Fruit fly (Drosophila melanogaster) whole organism, embryonic: ENCODE data around the gene Mpcp2.

ENCODE experiments used
- Adf1 ChIP-seq: fragments of 200-800 bp; sonication (Bioruptor generic); IDR thresholded peaks from 2 replicates; pipeline ENCODE4 v1.3.6; 2022; ENCODE audit warnings: missing biosample characterization, missing genetic modification characterization
- CG10565 ChIP-seq: fragments of 200-800 bp; sonication (Bioruptor generic); optimal IDR thresholded peaks from 3 replicates; lab custom pipeline; 2016; ENCODE audit warnings: missing biosample characterization, mild to moderate bottlenecking, missing genetic modification characterization
- CG11456 ChIP-seq: fragments of 200-800 bp; sonication (Bioruptor generic); IDR thresholded peaks from 3 replicates; pipeline ENCODE4 v1.3.6; 2022; ENCODE audit warnings: missing biosample characterization, missing genetic modification characterization
- CG12659 ChIP-seq: fragments of 200-800 bp; sonication (Bioruptor generic); optimal IDR thresholded peaks from 3 replicates; lab custom pipeline; 2017; ENCODE audit warnings: mild to moderate bottlenecking, missing biosample characterization, missing genetic modification reagents, missing genetic modification characterization
- CG13894 ChIP-seq: fragments of 200-800 bp; sonication (Bioruptor generic); optimal IDR thresholded peaks from 3 replicates; lab custom pipeline; 2018; ENCODE audit warnings: missing biosample characterization, mild to moderate bottlenecking, missing genetic modification characterization, moderate library complexity
- CG15011 ChIP-seq: fragments of 200-800 bp; sonication (Bioruptor generic); optimal IDR thresholded peaks from 3 replicates; lab custom pipeline; 2018; ENCODE audit warnings: missing biosample characterization, mild to moderate bottlenecking, missing genetic modification characterization
- CG15073 ChIP-seq: fragments of 200-800 bp; sonication (Bioruptor generic); optimal IDR thresholded peaks from 2 replicates; lab custom pipeline; 2016; ENCODE audit warnings: missing biosample characterization, missing genetic modification characterization
- CG17186 ChIP-seq: fragments of 200-800 bp; sonication (Bioruptor generic); optimal IDR thresholded peaks from 3 replicates; lab custom pipeline; 2017; ENCODE audit warnings: missing biosample characterization, missing genetic modification reagents, missing genetic modification characterization
- CG18476 ChIP-seq: fragments of 200-800 bp; sonication (Bioruptor generic); optimal IDR thresholded peaks from 2 replicates; lab custom pipeline; 2016; ENCODE audit warnings: missing biosample characterization, mild to moderate bottlenecking, missing genetic modification characterization
- CG32532 ChIP-seq: fragments of 200-800 bp; sonication (Bioruptor generic); IDR thresholded peaks from 2 replicates; pipeline ENCODE4 v1.3.6; 2022; ENCODE audit warnings: missing biosample characterization, missing genetic modification characterization
- CG42726 ChIP-seq: fragments of 200-800 bp; sonication (Bioruptor generic); IDR thresholded peaks from 2 replicates; pipeline ENCODE4 v1.3.6; 2022; ENCODE audit warnings: missing biosample characterization, missing genetic modification characterization; ENCODE audit not compliant: partially characterized antibody
- CG4328 ChIP-seq: fragments of 200-800 bp; sonication (Bioruptor generic); optimal IDR thresholded peaks from 3 replicates; lab custom pipeline; 2017; ENCODE audit warnings: missing biosample characterization, missing genetic modification reagents, missing genetic modification characterization
- CG4360 ChIP-seq: fragments of 200-800 bp; sonication (Bioruptor generic); IDR thresholded peaks from 2 replicates; pipeline ENCODE4 v1.3.6; 2022; ENCODE audit warnings: missing biosample characterization, missing genetic modification characterization
- CG4424 ChIP-seq: fragments of 200-800 bp; sonication (Bioruptor generic); optimal IDR thresholded peaks from 3 replicates; lab custom pipeline; 2016; ENCODE audit warnings: missing biosample characterization, missing genetic modification characterization
- CG5245 ChIP-seq: fragments of 200-800 bp; sonication (Bioruptor generic); optimal IDR thresholded peaks from 3 replicates; lab custom pipeline; 2016; ENCODE audit warnings: missing biosample characterization, missing genetic modification characterization
- CG7987 ChIP-seq: fragments of 200-800 bp; sonication (Bioruptor generic); optimal IDR thresholded peaks from 2 replicates; lab custom pipeline; 2018; ENCODE audit warnings: missing biosample characterization, mild to moderate bottlenecking, missing genetic modification characterization, moderate library complexity
- CG8089 ChIP-seq: fragments of 200-800 bp; sonication (Bioruptor generic); optimal IDR thresholded peaks from 3 replicates; lab custom pipeline; 2016; ENCODE audit warnings: missing biosample characterization, missing genetic modification characterization
- CG8478 ChIP-seq: fragments of >200 bp; optimal IDR thresholded peaks from 2 replicates; lab custom pipeline; 2018
- CG9437 ChIP-seq: fragments of 200-800 bp; sonication (Bioruptor generic); optimal IDR thresholded peaks from 2 replicates; lab custom pipeline; 2018; ENCODE audit warnings: missing biosample characterization, mild to moderate bottlenecking, missing genetic modification characterization
- CoRest ChIP-seq: fragments of 200-800 bp; sonication (Bioruptor generic); optimal IDR thresholded peaks from 3 replicates; lab custom pipeline; 2018; ENCODE audit warnings: missing biosample characterization, mild to moderate bottlenecking, missing genetic modification characterization, moderate library complexity
- Dbx ChIP-seq: fragments of 200-800 bp; sonication (Bioruptor generic); IDR thresholded peaks from 3 replicates; pipeline ENCODE4 v1.3.6; 2022; ENCODE audit warnings: missing biosample characterization, missing genetic modification characterization
- Gsc ChIP-seq: fragments of 200-800 bp; sonication (Bioruptor generic); IDR thresholded peaks from 2 replicates; pipeline ENCODE4 v1.3.6; 2022; ENCODE audit warnings: missing biosample characterization, missing genetic modification characterization
- HHEX ChIP-seq: fragments of 200-800 bp; sonication (Bioruptor generic); optimal IDR thresholded peaks from 3 replicates; lab custom pipeline; 2017; ENCODE audit warnings: missing biosample characterization, mild to moderate bottlenecking, missing genetic modification characterization, missing genetic modification reagents
- HmgD ChIP-seq: fragments of 200-800 bp; sonication (Bioruptor generic); optimal IDR thresholded peaks from 3 replicates; lab custom pipeline; 2016; ENCODE audit warnings: missing biosample characterization, missing genetic modification characterization
- HmgZ ChIP-seq: fragments of 200-800 bp; sonication (Bioruptor generic); optimal IDR thresholded peaks from 2 replicates; lab custom pipeline; 2018; ENCODE audit warnings: missing biosample characterization, mild to moderate bottlenecking, missing genetic modification characterization
- Med ChIP-seq: fragments of 200-800 bp; sonication (Bioruptor generic); peaks from one replicate; lab custom pipeline; 2016; ENCODE audit warnings: missing biosample characterization, missing genetic modification characterization, mild to moderate bottlenecking, inconsistent platforms, moderate library complexity
- Meics ChIP-seq: fragments of 200-800 bp; sonication (Bioruptor generic); optimal IDR thresholded peaks from 2 replicates; lab custom pipeline; 2017; ENCODE audit warnings: missing biosample characterization, mild to moderate bottlenecking, missing genetic modification characterization
- Mes4 ChIP-seq: fragments of 200-800 bp; sonication (Bioruptor generic); optimal IDR thresholded peaks from 2 replicates; lab custom pipeline; 2016; ENCODE audit warnings: missing biosample characterization, missing genetic modification characterization
- Mrtf ChIP-seq: fragments of 200-800 bp; sonication (Bioruptor generic); IDR thresholded peaks from 3 replicates; pipeline ENCODE4 v1.3.6; 2022; ENCODE audit warnings: missing biosample characterization, missing genetic modification characterization
- Nf-YC ChIP-seq: fragments of 200-800 bp; optimal IDR thresholded peaks from 3 replicates; lab custom pipeline; 2019; ENCODE audit warnings: missing biosample characterization, mild to moderate bottlenecking, missing genetic modification characterization, moderate library complexity
- Rfx ChIP-seq: fragments of 200-800 bp; sonication (Bioruptor generic); IDR thresholded peaks from 2 replicates; pipeline ENCODE4 v1.3.6; 2022; ENCODE audit warnings: missing biosample characterization, missing genetic modification characterization
- Side ChIP-seq: fragments of 200-800 bp; sonication (Bioruptor generic); optimal IDR thresholded peaks from 2 replicates; lab custom pipeline; 2016; ENCODE audit warnings: missing biosample characterization, missing genetic modification characterization
- Usf ChIP-seq: fragments of 200-800 bp; sonication (Bioruptor generic); optimal IDR thresholded peaks from 2 replicates; lab custom pipeline; 2017; ENCODE audit warnings: missing genotype, missing biosample characterization, missing genetic modification characterization
- ac ChIP-seq: fragments of 200-800 bp; sonication (Bioruptor generic); optimal IDR thresholded peaks from 3 replicates; lab custom pipeline; 2017; ENCODE audit warnings: missing biosample characterization, mild to moderate bottlenecking, missing genetic modification characterization
- bsh ChIP-seq, 2 experiments: fragments of 200-800 bp; sonication (Bioruptor generic); optimal IDR thresholded peaks; 2 replicates each; lab custom pipeline; 2017 to 2018; ENCODE audit warnings: mild to moderate bottlenecking in 2 of 2, missing biosample characterization in 2 of 2, missing genetic modification characterization in 2 of 2, moderate library complexity in 1 of 2
- btn ChIP-seq: fragments of 200-800 bp; sonication (Bioruptor generic); optimal IDR thresholded peaks from 2 replicates; lab custom pipeline; 2016; ENCODE audit warnings: missing biosample characterization, missing genetic modification characterization
- chinmo ChIP-seq: fragments of 200-800 bp; sonication (Bioruptor generic); IDR thresholded peaks from 4 replicates; pipeline ENCODE4 v1.3.6; 2022; ENCODE audit warnings: missing biosample characterization, missing genetic modification characterization; ENCODE audit not compliant: partially characterized antibody
- dmrt11E ChIP-seq: fragments of 200-800 bp; sonication (Bioruptor generic); optimal IDR thresholded peaks from 3 replicates; lab custom pipeline; 2018; ENCODE audit warnings: missing biosample characterization, mild to moderate bottlenecking, missing genetic modification characterization, moderate library complexity
- dmrt99B ChIP-seq: fragments of 200-800 bp; sonication (Bioruptor generic); optimal IDR thresholded peaks from 2 replicates; lab custom pipeline; 2018; ENCODE audit warnings: missing biosample characterization, mild to moderate bottlenecking, missing genetic modification characterization, moderate library complexity
- gce ChIP-seq: fragments of 200-800 bp; sonication (Bioruptor generic); IDR thresholded peaks from 3 replicates; pipeline ENCODE4 v1.3.6; 2022; ENCODE audit warnings: missing biosample characterization, missing genetic modification characterization
- grau ChIP-seq: fragments of 200-800 bp; optimal IDR thresholded peaks from 3 replicates; lab custom pipeline; 2019; ENCODE audit warnings: missing biosample characterization, mild to moderate bottlenecking, missing genetic modification characterization, moderate library complexity
- knrl ChIP-seq: fragments of 200-800 bp; sonication (Bioruptor generic); IDR thresholded peaks from 3 replicates; pipeline ENCODE4 v1.3.6; 2022; ENCODE audit warnings: missing biosample characterization, missing genetic modification characterization; ENCODE audit not compliant: partially characterized antibody
- lilli ChIP-seq: fragments of 200-800 bp; sonication (Bioruptor generic); optimal IDR thresholded peaks from 3 replicates; lab custom pipeline; 2016; ENCODE audit warnings: missing biosample characterization, missing genetic modification characterization
- mld ChIP-seq: fragments of 200-800 bp; sonication (Bioruptor generic); IDR thresholded peaks from 3 replicates; pipeline ENCODE4 v1.3.6; 2022; ENCODE audit warnings: missing biosample characterization, missing genetic modification characterization; ENCODE audit not compliant: partially characterized antibody
- nau ChIP-seq: fragments of 200-800 bp; sonication (Bioruptor generic); optimal IDR thresholded peaks from 3 replicates; lab custom pipeline; 2017; ENCODE audit warnings: missing biosample characterization, mild to moderate bottlenecking, missing genetic modification characterization, missing genetic modification reagents
- oc ChIP-seq: fragments of 200-800 bp; sonication (Bioruptor generic); optimal IDR thresholded peaks from 2 replicates; lab custom pipeline; 2018; ENCODE audit warnings: missing biosample characterization, mild to moderate bottlenecking, missing genetic modification characterization, moderate library complexity
- org-1 ChIP-seq: fragments of 200-800 bp; sonication (Bioruptor generic); optimal IDR thresholded peaks from 2 replicates; lab custom pipeline; 2017; ENCODE audit warnings: missing biosample characterization, missing genetic modification characterization
- row ChIP-seq: fragments of 200-800 bp; sonication (Bioruptor generic); IDR thresholded peaks from 3 replicates; pipeline ENCODE4 v1.3.6; 2022; ENCODE audit warnings: missing biosample characterization, missing genetic modification characterization
- run ChIP-seq: fragments of 200-800 bp; sonication (Bioruptor generic); optimal IDR thresholded peaks from 3 replicates; lab custom pipeline; 2018; ENCODE audit warnings: missing biosample characterization, mild to moderate bottlenecking, missing genetic modification characterization
- shn ChIP-seq: fragments of 200-800 bp; sonication (Bioruptor generic); optimal IDR thresholded peaks from 3 replicates; lab custom pipeline; 2016; ENCODE audit warnings: missing biosample characterization, missing genetic modification characterization

Mpcp2 gene

DNA sequence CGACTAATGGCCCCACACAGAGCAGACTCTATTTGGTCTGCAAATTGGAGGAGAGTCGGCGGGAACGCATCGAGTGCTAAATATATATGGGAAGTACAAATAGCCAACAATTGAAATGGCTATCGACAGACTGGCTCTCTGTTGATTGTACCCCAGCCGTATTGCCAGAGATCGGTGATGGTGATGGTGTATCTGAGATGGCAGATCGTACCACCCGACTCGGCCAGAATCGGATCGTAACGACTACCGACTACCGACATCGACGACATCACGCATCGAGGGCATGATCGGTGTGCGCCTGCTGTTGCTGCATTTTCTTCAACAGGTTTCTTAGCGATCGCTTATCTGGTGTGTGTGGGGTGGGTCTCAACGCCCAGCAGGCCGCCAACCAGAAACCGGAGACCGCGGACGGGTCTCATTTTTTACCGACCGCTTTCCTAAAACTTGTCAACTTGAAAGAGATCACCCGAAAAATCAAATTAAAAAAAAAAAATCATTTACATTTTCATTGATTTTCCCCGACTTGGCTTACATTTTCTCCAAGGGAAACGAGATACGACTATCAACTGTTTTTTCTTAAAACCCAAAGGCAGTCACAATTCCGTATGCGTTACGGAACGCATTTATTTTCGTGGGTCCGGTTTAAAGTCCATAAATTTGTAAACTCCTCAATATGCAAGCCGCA lies 6.7 kb downstream of the Mpcp2 start (continued):
- TF ChIP-seq CG9437 (GFP tag; lab: Kevin White, UChicago) (no peak), Mes4 (peak; percentile 1), CG10565 (GFP tag; lab: Kevin White, UChicago) (no peak), Side (GFP tag; lab: Kevin White, UChicago) (no peak), oc (tag; lab: Kevin White, UChicago) (peak; percentile 31), HHEX (GFP tag; lab: Kevin White, UChicago) (peak; percentile 29), Meics (GFP tag; lab: Kevin White, UChicago) (peak; percentile 49), HmgD (GFP tag; lab: Kevin White, UChicago) (no peak), shn (GFP tag; lab: Kevin White, UChicago) (no peak), nau (GFP tag; lab: Kevin White, UChicago) (peak; percentile 46), grau (no peak), CG4328 (GFP tag; lab: Kevin White, UChicago) (no peak), Mrtf (GFP tag; lab: Robert Waterston, UW) (no peak), CG15073 (GFP tag; lab: Kevin White, UChicago) (no peak), run (tag; lab: Kevin White, UChicago) (no peak), ac (GFP tag; lab: Kevin White, UChicago) (no peak), mld (GFP tag; lab: Robert Waterston, UW) (no peak), Med (GFP tag; lab: Kevin White, UChicago) (peak; percentile 93), row (GFP tag; lab: Robert Waterston, UW) (peak; percentile 14; the same call in 1 of the 3 replicates), CG32532 (GFP tag; lab: Robert Waterston, UW) (no peak), CG18476 (GFP tag; lab: Kevin White, UChicago) (no peak), CG42726 (GFP tag; lab: Robert Waterston, UW) (no peak), CG12659 (GFP tag; lab: Kevin White, UChicago) (peak; percentile 4), Rfx (GFP tag; lab: Robert Waterston, UW) (0 out of 2 replicates have a peak, but pooled peaks have one; percentile 9), btn (GFP tag; lab: Kevin White, UChicago) (no peak), CG4424 (GFP tag; lab: Kevin White, UChicago) (no peak), Dbx (no peak), HmgZ (tag; lab: Kevin White, UChicago) (peak; percentile 6), Gsc (GFP tag; lab: Robert Waterston, UW) (no peak), gce (GFP tag; lab: Robert Waterston, UW) (no peak; the same call in 2 of the 3 replicates), dmrt99B (tag; lab: Kevin White, UChicago) (peak; percentile 20), org-1 (GFP tag; lab: Kevin White, UChicago) (no peak), CG13894 (tag; lab: Kevin White, UChicago) (peak; percentile 97), lilli (GFP tag; lab: Kevin White, UChicago) (no peak), Adf1 (GFP tag; lab: Robert Waterston, UW) (no peak), CG17186 (no peak), CoRest (tag; lab: Kevin White, UChicago) (peak; percentile 3), CG15011 (no peak), chinmo (GFP tag; lab: Robert Waterston, UW) (peak; percentile 83; the same call in 3 of the 4 replicates), CG8478 (no peak), CG8089 (GFP tag; lab: Kevin White, UChicago) (peak; percentile 13), CG5245 (GFP tag; lab: Kevin White, UChicago) (no peak), bsh (GFP tag; optimal IDR thresholded peaks at IDR 0.05; lab: Kevin White, UChicago) (peak in 1 of 2 experiments; percentile 33), CG7987 (peak; percentile 99), CG4360 (GFP tag; lab: Robert Waterston, UW) (0 out of 2 replicates have a peak, but pooled peaks have one; percentile 27), knrl (GFP tag; lab: Robert Waterston, UW) (0 out of 3 replicates have a peak, but pooled peaks have one; percentile 13), Nf-YC (tag; lab: Kevin White, UChicago) (peak; percentile 50), dmrt11E (tag; lab: Kevin White, UChicago) (no peak), CG11456 (GFP tag; lab: Robert Waterston, UW) (no peak), Usf (GFP tag; lab: Kevin White, UChicago) (no peak)
